Worm (Caenorhabditis elegans): ENCODE results near the gene F09E5.3.

Gene F09E5.3

ce11 chrII:5399201-5399600 is 25.4 kb downstream of the F09E5.3 start, which contains the start of gene mog-5:
TSS of gene mog-5 (plus strand) at chrII:5399538.
- no peak for TF ChIP-seq ZK337.2 (GFP tag; IDR thresholded peaks at IDR 0.05)
- no peak for TF ChIP-seq nhr-237 (tag; optimal IDR thresholded peaks at IDR 0.05)
- peak; percentile 77 for TF ChIP-seq mes-2 (tag; optimal IDR thresholded peaks at IDR 0.05; ENCODE audit: poor library complexity, severe bottlenecking)
- no peak for TF ChIP-seq pha-4 (GFP tag; IDR thresholded peaks at IDR 0.05)
- TF ChIP-seq pha-4 (tag; optimal IDR thresholded peaks at IDR 0.05) = peak; percentile 25
- peak; percentile 26 for TF ChIP-seq dpl-1 (GFP tag; optimal IDR thresholded peaks at IDR 0.05)
- TF ChIP-seq Y105C5A.15 (GFP tag; IDR thresholded peaks at IDR 0.05) = no peak
- TF ChIP-seq lin-13 (GFP tag; optimal IDR thresholded peaks at IDR 0.05) = no peak
- TF ChIP-seq lim-7 (GFP tag; IDR thresholded peaks at IDR 0.05) = no peak
- peak; percentile 40; the same call in 1 of the 2 replicates for TF ChIP-seq lin-38 (GFP tag; IDR thresholded peaks at IDR 0.05)
- TF ChIP-seq hlh-30 (tag; optimal IDR thresholded peaks at IDR 0.05; ENCODE audit: insufficient read depth) = peak; percentile 23

ce11 chrII:5407548-5407947 is 33.8 kb downstream of the F09E5.3 start, which contains the start of gene clec-141:
TSS of gene clec-141 (minus strand) at chrII:5407648.
- TF ChIP-seq ZK546.5 (tag; optimal IDR thresholded peaks at IDR 0.05) = no peak
- TF ChIP-seq daf-16 (GFP tag; optimal IDR thresholded peaks at IDR 0.05) = no peak
- no peak for TF ChIP-seq daf-16 (tag; optimal IDR thresholded peaks at IDR 0.05)
- no peak for TF ChIP-seq F26F4.8 (GFP tag; conservative IDR thresholded peaks at IDR 0.05)
- no peak for TF ChIP-seq skn-1 (tag; optimal IDR thresholded peaks at IDR 0.05)
- no peak for TF ChIP-seq rbr-2 (tag; optimal IDR thresholded peaks at IDR 0.05)
- no peak for TF ChIP-seq pqm-1 (tag; optimal IDR thresholded peaks at IDR 0.05)
- TF ChIP-seq unc-130 (GFP tag; optimal IDR thresholded peaks at IDR 0.05) = no peak
- TF ChIP-seq unc-39 (tag; optimal IDR thresholded peaks at IDR 0.05) = no peak
- no peak for TF ChIP-seq D1046.2 (GFP tag; IDR thresholded peaks at IDR 0.05)
- TF ChIP-seq sdz-12 (GFP tag; optimal IDR thresholded peaks at IDR 0.05) = no peak
- no peak for TF ChIP-seq attf-4 (tag; optimal IDR thresholded peaks at IDR 0.05)

ce11 chrII:5408924-5409323 is 35.1 kb downstream of the F09E5.3 start, which contains the start of the genes EEED8.12 and EEED8.4:
TSS of gene EEED8.12 (minus strand) at chrII:5409024.
TSS of gene EEED8.4 (plus strand) at chrII:5409319.
- TF ChIP-seq cey-2 (tag; optimal IDR thresholded peaks at IDR 0.05; ENCODE audit: borderline replicate concordance, insufficient read depth) = no peak
- TF ChIP-seq ceh-28 (tag; optimal IDR thresholded peaks at IDR 0.05) = no peak
- no peak for TF ChIP-seq ceh-32 (tag; optimal IDR thresholded peaks at IDR 0.05; ENCODE audit: poor library complexity)
- TF ChIP-seq F37D6.2 (tag; optimal IDR thresholded peaks at IDR 0.05) = no peak
- TF ChIP-seq daf-8 (GFP tag; IDR thresholded peaks at IDR 0.05) = no peak
- TF ChIP-seq ztf-7 (tag; optimal IDR thresholded peaks at IDR 0.05) = no peak
- no peak for TF ChIP-seq F26F4.8 (GFP tag; conservative IDR thresholded peaks at IDR 0.05)
- no peak for TF ChIP-seq hif-1 (tag; optimal IDR thresholded peaks at IDR 0.05)
- TF ChIP-seq nhr-76 (tag; optimal IDR thresholded peaks at IDR 0.05) = no peak
- TF ChIP-seq saeg-2 (GFP tag; IDR thresholded peaks at IDR 0.05) = no peak
- no peak for TF ChIP-seq nhr-6 (tag; optimal IDR thresholded peaks at IDR 0.05)
- no peak for TF ChIP-seq lin-29 (GFP tag; IDR thresholded peaks at IDR 0.05)

- TF ChIP-seq hif-1 (tag; optimal IDR thresholded peaks at IDR 0.05) = no peak
- no peak for TF ChIP-seq nhr-28 (tag; optimal IDR thresholded peaks at IDR 0.05)
- no peak for TF ChIP-seq ztf-11 (tag; optimal IDR thresholded peaks at IDR 0.05)
- no peak for TF ChIP-seq zfp-2 (tag; optimal IDR thresholded peaks at IDR 0.05)
- no peak for TF ChIP-seq dmd-9 (GFP tag; IDR thresholded peaks at IDR 0.05)
- no peak for TF ChIP-seq nhr-77 (tag; optimal IDR thresholded peaks at IDR 0.05)
- TF ChIP-seq hmg-1.1 (GFP tag; IDR thresholded peaks at IDR 0.05) = no peak
- no peak for TF ChIP-seq ceh-20 (GFP tag; IDR thresholded peaks at IDR 0.05)
- TF ChIP-seq unc-130 (GFP tag; optimal IDR thresholded peaks at IDR 0.05) = no peak
- no peak for TF ChIP-seq mep-1 (tag; optimal IDR thresholded peaks at IDR 0.05)
- no peak for TF ChIP-seq lsy-2 (tag; optimal IDR thresholded peaks at IDR 0.05)
- TF ChIP-seq zfp-3 (GFP tag; conservative IDR thresholded peaks at IDR 0.05) = no peak
- no peak for TF ChIP-seq hlh-30 (tag; optimal IDR thresholded peaks at IDR 0.05; ENCODE audit: insufficient read depth)
These were observed 38.7 kb downstream of the F09E5.3 start, which contains the start of the genes EEED8.13 and EEED8.18 for ce11 chrII:5412467-5412866. TSS of gene EEED8.13 (minus strand) at chrII:5412567. TSS of gene EEED8.18 (minus strand) at chrII:5412610.
